Worm (Caenorhabditis elegans) whole organism, dauer: ENCODE measurements around the gene R160.2.

Experiments used
- unc-62 ChIP-seq: sonication (generic microtip); optimal IDR thresholded peaks from 2 replicates; lab custom pipeline; 2017; ENCODE audit warnings: missing biosample characterization, missing genetic modification reagents, missing genetic modification characterization

The R160.2 gene

ce11 chrX:4383316-4383936 is 6.7 kb upstream of the R160.2 start, which contains the start of gene lst-2:
TSS of gene lst-2 (minus strand) at chrX:4383366.
- no peak for TF ChIP-seq unc-62 (GFP tag; lab: Kevin White, UChicago)

- no peak for TF ChIP-seq unc-62 (GFP tag; lab: Kevin White, UChicago)
Measured at ce11 chrX:4377689-4378088, 988 bp upstream of the R160.2 start, which contains the start of gene R160.12. TSS of gene R160.12 (minus strand) at chrX:4377789.

ce11 chrX:4373123-4373522 is 3.6 kb downstream of the R160.2 start, which contains the start of gene R160.6:
TSS of gene R160.6 (minus strand) at chrX:4373223.
- no peak for TF ChIP-seq unc-62 (GFP tag; lab: Kevin White, UChicago)

- no peak for TF ChIP-seq unc-62 (GFP tag; lab: Kevin White, UChicago)
Measured at ce11 chrX:4371988-4372387, 4.7 kb downstream of the R160.2 start, which contains the start of gene R160.14. TSS of gene R160.14 (minus strand) at chrX:4372088.

- TF ChIP-seq unc-62 (GFP tag; lab: Kevin White, UChicago) = no peak
Measured at ce11 chrX:4371413-4371812, 5.3 kb downstream of the R160.2 start, which contains the start of gene R160.13. TSS of gene R160.13 (minus strand) at chrX:4371513.

ce11 chrX:4370756-4371155 is 5.9 kb downstream of the R160.2 start, which contains the start of gene R160.5:
TSS of gene R160.5 (minus strand) at chrX:4370856.
- no peak for TF ChIP-seq unc-62 (GFP tag; lab: Kevin White, UChicago)

- no peak for TF ChIP-seq unc-62 (GFP tag; lab: Kevin White, UChicago)
Measured at ce11 chrX:4368800-4369199, 7.9 kb downstream of the R160.2 start, which contains the start of gene R160.4. TSS of gene R160.4 (minus strand) at chrX:4368900.

ce11 chrX:4367414-4367813 is 9.3 kb downstream of the R160.2 start, which contains the start of gene R160.10:
TSS of gene R160.10 (minus strand) at chrX:4367514.
- no peak for TF ChIP-seq unc-62 (GFP tag; lab: Kevin White, UChicago)

- no peak for TF ChIP-seq unc-62 (GFP tag; lab: Kevin White, UChicago)
Measured at ce11 chrX:4366231-4366630, 10.5 kb downstream of the R160.2 start, which contains the start of gene R160.3. TSS of gene R160.3 (minus strand) at chrX:4366331.

ce11 chrX:4364877-4365276 is 11.8 kb downstream of the R160.2 start, which contains the start of gene F14H12.8:
TSS of gene F14H12.8 (minus strand) at chrX:4364977.
- TF ChIP-seq unc-62 (GFP tag; lab: Kevin White, UChicago) = no peak

ce11 chrX:4363200-4363599 is 13.5 kb downstream of the R160.2 start, which contains the start of gene F14H12.17:
TSS of gene F14H12.17 (minus strand) at chrX:4363300.
- TF ChIP-seq unc-62 (GFP tag; lab: Kevin White, UChicago) = no peak

ce11 chrX:4362522-4362921 is 14.2 kb downstream of the R160.2 start, which contains the start of gene F14H12.7:
TSS of gene F14H12.7 (minus strand) at chrX:4362622.
- no peak for TF ChIP-seq unc-62 (GFP tag; lab: Kevin White, UChicago)

- no peak for TF ChIP-seq unc-62 (GFP tag; lab: Kevin White, UChicago)
Measured at ce11 chrX:4359030-4359429, 17.7 kb downstream of the R160.2 start.

ce11 chrX:4357467-4357866 is 19.2 kb downstream of the R160.2 start, which contains the start of gene F14H12.6:
TSS of gene F14H12.6 (minus strand) at chrX:4357567.
- TF ChIP-seq unc-62 (GFP tag; lab: Kevin White, UChicago) = no peak

ce11 chrX:4353318-4353717 is 23.4 kb downstream of the R160.2 start, which contains the start of gene col-165:
TSS of gene col-165 (plus strand) at chrX:4353618.
- no peak for TF ChIP-seq unc-62 (GFP tag; lab: Kevin White, UChicago)

ce11 chrX:4350198-4350597 is 26.5 kb downstream of the R160.2 start, which contains the start of gene F14H12.2:
TSS of gene F14H12.2 (plus strand) at chrX:4350498.
- TF ChIP-seq unc-62 (GFP tag; lab: Kevin White, UChicago) = no peak
